Worm (Caenorhabditis elegans) whole organism, L4 larva: ENCODE data around the gene K02E11.3.

Experiments used
- aly-2 ChIP-seq: sonication (generic microtip); optimal IDR thresholded peaks from 2 replicates; lab custom pipeline; 2018; ENCODE audit warnings: missing biosample characterization, missing genetic modification characterization
- skn-1 ChIP-seq: fragments of 150-350 bp; optimal IDR thresholded peaks from 2 replicates; lab custom pipeline; 2014; ENCODE audit warnings: missing biosample characterization, missing genetic modification characterization

ce11 chrV:14212813-14213212 is 33.8 kb downstream of the K02E11.3 start:
- no peak for TF ChIP-seq aly-2 (tag; lab: Kevin White, UChicago)
- no peak for TF ChIP-seq skn-1 (tag; lab: Kevin White, UChicago)
